Worm (Caenorhabditis elegans) whole organism, L4 larva: ENCODE data around the gene W06D11.1.
A peak's percentile ranks its signal among the peaks of the same experiment; 100 is the strongest.

Source experiments
- F37D6.2 ChIP-seq: sonication (generic microtip); optimal IDR thresholded peaks from 2 replicates; lab custom pipeline; 2016; ENCODE audit warnings: mild to moderate bottlenecking, missing genetic modification characterization, missing compliant biosample characterization
- F44E2.7 ChIP-seq: fragments of 200-800 bp; sonication (Bioruptor generic); IDR thresholded peaks from 2 replicates; pipeline ENCODE4 v2.1.2; 2022; ENCODE audit warnings: missing genetic modification characterization, missing compliant biosample characterization
- Y105C5A.15 ChIP-seq: fragments of 200-800 bp; sonication (Bioruptor generic); IDR thresholded peaks from 2 replicates; pipeline ENCODE4 v1.3.6; 2022; ENCODE audit warnings: missing genetic modification characterization, missing compliant biosample characterization
- Y48G9A.11 ChIP-seq: fragments of 200-800 bp; sonication (Bioruptor generic); IDR thresholded peaks from 2 replicates; pipeline ENCODE4 v1.3.6; 2022; ENCODE audit warnings: missing genetic modification reagents, missing genetic modification characterization, missing compliant biosample characterization
- Y75B8A.6 ChIP-seq: fragments of 200-800 bp; sonication (Bioruptor generic); IDR thresholded peaks from 2 replicates; pipeline ENCODE4 v1.3.6; 2022; ENCODE audit warnings: missing genetic modification reagents, missing genetic modification characterization, missing compliant biosample characterization
- arid-1 ChIP-seq: fragments of 200-800 bp; sonication (Bioruptor generic); conservative IDR thresholded peaks from 2 replicates; pipeline ENCODE4 v1.3.6; 2022; ENCODE audit warnings: missing genetic modification reagents, missing genetic modification characterization, missing compliant biosample characterization
- ceh-20 ChIP-seq: fragments of 200-800 bp; sonication (Bioruptor generic); IDR thresholded peaks from 2 replicates; pipeline ENCODE4 v1.3.6; 2022; ENCODE audit warnings: missing genetic modification reagents, missing genetic modification characterization, missing compliant biosample characterization
- ceh-44 ChIP-seq: fragments of 200-800 bp; sonication (Bioruptor generic); IDR thresholded peaks from 2 replicates; pipeline ENCODE4 v1.3.6; 2022; ENCODE audit warnings: missing genetic modification reagents, missing genetic modification characterization, missing compliant biosample characterization
- ctbp-1 ChIP-seq: fragments of 200-800 bp; sonication (Bioruptor generic); IDR thresholded peaks from 2 replicates; pipeline ENCODE4 v1.3.6; 2022; ENCODE audit warnings: missing genetic modification reagents, missing genetic modification characterization, missing compliant biosample characterization
- daf-16 ChIP-seq, 3 experiments: sonication (generic microtip); optimal IDR thresholded peaks; 2 replicates each; lab custom pipeline; 2016 to 2017; ENCODE audit warnings: missing genetic modification characterization in 3 of 3, missing genetic modification reagents in 3 of 3, mild to moderate bottlenecking in 2 of 3, missing compliant biosample characterization in 2 of 3, missing biosample characterization in 1 of 3, moderate library complexity in 1 of 3
- dmd-6 ChIP-seq: fragments of 200-800 bp; sonication (Bioruptor generic); IDR thresholded peaks from 2 replicates; pipeline ENCODE4 v1.3.6; 2022; ENCODE audit warnings: missing genetic modification reagents, missing genetic modification characterization, missing compliant biosample characterization
- dmd-8 ChIP-seq: fragments of 200-800 bp; sonication (Bioruptor generic); IDR thresholded peaks from 2 replicates; pipeline ENCODE4 v1.3.6; 2022; ENCODE audit warnings: missing genetic modification characterization, missing compliant biosample characterization
- dpl-1 ChIP-seq: fragments of 150-350 bp; optimal IDR thresholded peaks from 2 replicates; lab custom pipeline; 2014; ENCODE audit warnings: missing biosample characterization, missing genetic modification reagents, missing genetic modification characterization
- egl-27 ChIP-seq: sonication (generic microtip); optimal IDR thresholded peaks from 3 replicates; lab custom pipeline; 2017; ENCODE audit warnings: missing biosample characterization, missing genetic modification reagents, missing genetic modification characterization
- egl-43 ChIP-seq: fragments of 200-800 bp; sonication (Bioruptor generic); IDR thresholded peaks from 2 replicates; pipeline ENCODE4 v1.3.6; 2022; ENCODE audit warnings: missing genetic modification reagents, missing genetic modification characterization, missing compliant biosample characterization
- hif-1 ChIP-seq, 2 experiments: sonication (generic microtip); optimal IDR thresholded peaks; 2 replicates each; lab custom pipeline; 2016 to 2017; ENCODE audit warnings: missing compliant biosample characterization in 2 of 2, missing genetic modification characterization in 2 of 2, missing genetic modification reagents in 2 of 2, missing genotype in 2 of 2, mild to moderate bottlenecking in 1 of 2
- hlh-11 ChIP-seq: fragments of 200-800 bp; sonication (Bioruptor generic); optimal IDR thresholded peaks from 2 replicates; lab custom pipeline; 2018; ENCODE audit warnings: mild to moderate bottlenecking, missing genetic modification characterization, missing compliant biosample characterization
- hmg-1.1 ChIP-seq: fragments of 200-800 bp; sonication (Bioruptor generic); IDR thresholded peaks from 2 replicates; pipeline ENCODE4 v1.3.6; 2022; ENCODE audit warnings: missing genetic modification reagents, missing genetic modification characterization, missing compliant biosample characterization
- jun-1 ChIP-seq: fragments of 150-350 bp; optimal IDR thresholded peaks from 2 replicates; lab custom pipeline; 2014; ENCODE audit warnings: missing biosample characterization, missing genetic modification reagents, missing genetic modification characterization
- lim-7 ChIP-seq: fragments of 200-800 bp; sonication (Bioruptor generic); IDR thresholded peaks from 2 replicates; pipeline ENCODE4 v1.3.6; 2022; ENCODE audit warnings: missing genetic modification characterization, missing compliant biosample characterization
- lin-1 ChIP-seq: fragments of 200-800 bp; sonication (Bioruptor generic); IDR thresholded peaks from 2 replicates; pipeline ENCODE4 v1.3.6; 2022; ENCODE audit warnings: missing genetic modification reagents, missing genetic modification characterization, missing compliant biosample characterization
- lin-38 ChIP-seq: fragments of 200-800 bp; sonication (Bioruptor generic); IDR thresholded peaks from 2 replicates; pipeline ENCODE4 v1.3.6; 2022; ENCODE audit warnings: missing genetic modification reagents, missing genetic modification characterization, missing compliant biosample characterization
- lin-39 ChIP-seq: fragments of 150-350 bp; optimal IDR thresholded peaks from 2 replicates; lab custom pipeline; 2014; ENCODE audit warnings: missing biosample characterization, missing genetic modification reagents, missing genetic modification characterization
- mep-1 ChIP-seq: fragments of 150-350 bp; sonication (generic microtip); optimal IDR thresholded peaks from 3 replicates; lab custom pipeline; 2014; ENCODE audit warnings: missing biosample characterization, missing genetic modification characterization
- mes-2 ChIP-seq: sonication (generic microtip); optimal IDR thresholded peaks from 2 replicates; lab custom pipeline; 2016; ENCODE audit warnings: missing genotype, mild to moderate bottlenecking, missing genetic modification characterization, missing compliant biosample characterization; ENCODE audit not compliant: poor library complexity, severe bottlenecking
- nhr-102 ChIP-seq: sonication (generic microtip); optimal IDR thresholded peaks from 2 replicates; lab custom pipeline; 2016; ENCODE audit warnings: mild to moderate bottlenecking, missing genetic modification characterization, moderate library complexity, missing compliant biosample characterization
- nhr-41 ChIP-seq: fragments of 200-800 bp; sonication (Bioruptor generic); IDR thresholded peaks from 2 replicates; pipeline ENCODE4 v1.3.6; 2022; ENCODE audit warnings: missing genetic modification reagents, missing genetic modification characterization, missing compliant biosample characterization
- pha-4 ChIP-seq, 2 experiments: fragments of 150-350 bp in 1 of 2; fragments of 200-800 bp in 1 of 2; sonication (Bioruptor generic) in 1 of 2; IDR thresholded peaks in 1 of 2; optimal IDR thresholded peaks in 1 of 2; 2 replicates each; pipeline versions ENCODE4 v1.3.6 to Lab custom; 2014 to 2022; ENCODE audit warnings: missing genetic modification characterization in 2 of 2, missing genetic modification reagents in 2 of 2, missing biosample characterization in 1 of 2, missing compliant biosample characterization in 1 of 2
- pqm-1 ChIP-seq: sonication (generic microtip); optimal IDR thresholded peaks from 2 replicates; lab custom pipeline; 2017; ENCODE audit warnings: missing biosample characterization, missing genetic modification characterization
- rbr-2 ChIP-seq: sonication (generic microtip); optimal IDR thresholded peaks from 2 replicates; lab custom pipeline; 2016; ENCODE audit warnings: missing genotype, missing genetic modification characterization, missing compliant biosample characterization
- sdz-12 ChIP-seq: fragments of 200-800 bp; sonication (Bioruptor generic); optimal IDR thresholded peaks from 2 replicates; lab custom pipeline; 2018; ENCODE audit warnings: mild to moderate bottlenecking, missing genetic modification characterization, missing compliant biosample characterization
- set-16 ChIP-seq: fragments of 200-800 bp; sonication (Bioruptor generic); IDR thresholded peaks from 2 replicates; pipeline ENCODE4 v1.3.6; 2022; ENCODE audit warnings: missing genetic modification reagents, missing genetic modification characterization, missing compliant biosample characterization
- spr-1 ChIP-seq: sonication (generic microtip); optimal IDR thresholded peaks from 2 replicates; lab custom pipeline; 2016; ENCODE audit warnings: mild to moderate bottlenecking, missing genetic modification characterization, missing compliant biosample characterization
- spr-3 ChIP-seq: fragments of 200-800 bp; sonication (Bioruptor generic); optimal IDR thresholded peaks from 2 replicates; lab custom pipeline; 2018; ENCODE audit warnings: mild to moderate bottlenecking, missing genetic modification characterization, missing compliant biosample characterization
- unc-39 ChIP-seq: sonication (generic microtip); optimal IDR thresholded peaks from 2 replicates; lab custom pipeline; 2017; ENCODE audit warnings: missing biosample characterization, missing genetic modification characterization
- unc-62 ChIP-seq, 3 experiments: fragments of 150-350 bp in 1 of 3; sonication (generic microtip); optimal IDR thresholded peaks in 2 of 3; peaks in 1 of 3; 1 replicate in 1 of 3; 2 replicates in 2 of 3; lab custom pipeline; 2014 to 2017; ENCODE audit warnings: missing biosample characterization in 3 of 3, missing genetic modification characterization in 3 of 3, missing genetic modification reagents in 3 of 3, missing genotype in 1 of 3
- zag-1 ChIP-seq: fragments of 150-350 bp; optimal IDR thresholded peaks from 2 replicates; lab custom pipeline; 2014; ENCODE audit warnings: missing biosample characterization, missing genetic modification characterization
- zip-11 ChIP-seq: fragments of 200-800 bp; sonication (Bioruptor generic); IDR thresholded peaks from 2 replicates; pipeline ENCODE4 v1.3.6; 2022; ENCODE audit warnings: missing genetic modification characterization, missing compliant biosample characterization
- zip-2 ChIP-seq: fragments of 150-350 bp; optimal IDR thresholded peaks from 2 replicates; lab custom pipeline; 2014; ENCODE audit warnings: missing biosample characterization, missing genetic modification characterization

The W06D11.1 gene

ce11 chrX:12260381-12260931 is 33.9 kb upstream of the W06D11.1 start, which contains the start of gene E01G6.1:
Gene E01G6.1 (plus strand): TSS chrX:12260881.
- TF ChIP-seq dmd-8 (GFP tag; lab: Robert Waterston, UW) (0 out of 2 replicates have a peak, but pooled peaks have one; percentile 37), Y48G9A.11 (GFP tag; lab: Robert Waterston, UW) (no peak), set-16 (GFP tag; lab: Robert Waterston, UW) (peak; percentile 93)

ce11 chrX:12270841-12271240 is 23.5 kb upstream of the W06D11.1 start, which contains the start of gene otpl-8:
Gene otpl-8 (minus strand): TSS chrX:12270941.
- TF ChIP-seq Y105C5A.15, result no peak
- no peak for TF ChIP-seq rbr-2 (tag; lab: Kevin White, UChicago)
- no peak for TF ChIP-seq zip-11 (GFP tag; lab: Robert Waterston, UW)
- TF ChIP-seq ceh-20, result no peak
- TF ChIP-seq F37D6.2 (tag; lab: Kevin White, UChicago), result no peak
- TF ChIP-seq spr-3 (GFP tag; lab: Kevin White, UChicago), result no peak
- TF ChIP-seq arid-1 (GFP tag; lab: Robert Waterston, UW), result no peak
- TF ChIP-seq daf-16 (GFP tag; optimal IDR thresholded peaks at IDR 0.05; lab: Kevin White, UChicago), result no peak
- no peak for TF ChIP-seq daf-16 (tag; optimal IDR thresholded peaks at IDR 0.05; lab: Kevin White, UChicago)
- no peak for TF ChIP-seq pha-4 (GFP tag; IDR thresholded peaks at IDR 0.05; lab: Robert Waterston, UW)
- no peak for TF ChIP-seq pha-4 (tag; optimal IDR thresholded peaks at IDR 0.05; lab: Kevin White, UChicago)
- no peak for TF ChIP-seq lin-38 (GFP tag; lab: Robert Waterston, UW)

ce11 chrX:12273870-12274269 is 20.5 kb upstream of the W06D11.1 start, which contains the start of gene H19J13.2:
Gene H19J13.2 (minus strand): TSS chrX:12273970.
- TF ChIP-seq lim-7 (GFP tag; lab: Robert Waterston, UW) (no peak), unc-62 (GFP tag; optimal IDR thresholded peaks at IDR 0.05 in 1 of 2; lab: Kevin White, UChicago) (no peak), unc-62 (tag; optimal IDR thresholded peaks at IDR 0.05; lab: Kevin White, UChicago) (no peak), sdz-12 (no peak), mep-1 (tag; lab: Kevin White, UChicago) (no peak), zip-2 (tag; lab: Kevin White, UChicago) (no peak), ceh-44 (GFP tag; lab: Robert Waterston, UW) (no peak), lin-1 (GFP tag; lab: Robert Waterston, UW) (no peak), nhr-41 (no peak), dmd-6 (GFP tag; lab: Robert Waterston, UW) (no peak), F44E2.7 (no peak), pqm-1 (tag; lab: Kevin White, UChicago) (no peak), hlh-11 (tag; lab: Kevin White, UChicago) (no peak), nhr-102 (no peak), hif-1 (tag; optimal IDR thresholded peaks at IDR 0.05; lab: Kevin White, UChicago) (no peak), daf-16 (GFP tag; optimal IDR thresholded peaks at IDR 0.05; lab: Kevin White, UChicago) (no peak), daf-16 (tag; optimal IDR thresholded peaks at IDR 0.05; lab: Kevin White, UChicago) (no peak), spr-3 (GFP tag; lab: Kevin White, UChicago) (no peak)

ce11 chrX:12275577-12275976 is 18.8 kb upstream of the W06D11.1 start, which contains the start of gene C04B4.6:
Gene C04B4.6 (minus strand): TSS chrX:12275677.
- TF ChIP-seq unc-39 (tag; lab: Kevin White, UChicago), result no peak
- no peak for TF ChIP-seq egl-43 (GFP tag; lab: Robert Waterston, UW)

ce11 chrX:12280477-12280876 is 13.9 kb upstream of the W06D11.1 start, which contains the start of gene C04B4.1:
Gene C04B4.1 (plus strand): TSS chrX:12280777.
- TF ChIP-seq dpl-1 (GFP tag; lab: Kevin White, UChicago) (no peak), jun-1 (no peak), egl-27 (tag; lab: Kevin White, UChicago) (no peak), ctbp-1 (GFP tag; lab: Robert Waterston, UW) (no peak), Y75B8A.6 (GFP tag; lab: Robert Waterston, UW) (no peak), zag-1 (tag; lab: Kevin White, UChicago) (no peak), hmg-1.1 (GFP tag; lab: Robert Waterston, UW) (no peak), lin-39 (tag; lab: Kevin White, UChicago) (no peak), mes-2 (tag; lab: Kevin White, UChicago) (no peak), Y48G9A.11 (GFP tag; lab: Robert Waterston, UW) (no peak), pqm-1 (tag; lab: Kevin White, UChicago) (no peak), spr-1 (tag; lab: Kevin White, UChicago) (no peak), nhr-102 (no peak), ceh-20 (no peak)
- TF ChIP-seq, all 104 proteins: peak for 0
